Fruit fly (Drosophila melanogaster) whole organism, embryonic: ENCODE data around the gene dbe.

Experiments used
- B-H1 ChIP-seq: fragments of 200-800 bp; sonication (Bioruptor generic); IDR thresholded peaks from 3 replicates; pipeline ENCODE4 v1.3.6; 2022; ENCODE audit warnings: missing biosample characterization, missing genetic modification characterization
- Blimp-1 ChIP-seq: fragments of 200-800 bp; sonication (Bioruptor generic); optimal IDR thresholded peaks from 3 replicates; lab custom pipeline; 2018; ENCODE audit warnings: missing biosample characterization, missing genetic modification characterization, mild to moderate bottlenecking, moderate library complexity, missing genetic modification reagents
- BtbVII ChIP-seq: fragments of 200-800 bp; sonication (Bioruptor generic); optimal IDR thresholded peaks from 3 replicates; lab custom pipeline; 2017; ENCODE audit warnings: missing biosample characterization, mild to moderate bottlenecking, missing genetic modification characterization
- CG10267 ChIP-seq: fragments of 200-800 bp; sonication (Bioruptor generic); optimal IDR thresholded peaks from 2 replicates; lab custom pipeline; 2018; ENCODE audit warnings: missing biosample characterization, mild to moderate bottlenecking, missing genetic modification characterization, moderate library complexity
- CG10366 ChIP-seq: fragments of 200-800 bp; sonication (Bioruptor generic); IDR thresholded peaks from 2 replicates; pipeline ENCODE4 v1.3.6; 2022; ENCODE audit warnings: missing biosample characterization, missing genetic modification characterization
- CG11247 ChIP-seq: fragments of 200-800 bp; sonication (Bioruptor generic); IDR thresholded peaks from 2 replicates; pipeline ENCODE4 v1.3.6; 2022; ENCODE audit warnings: missing biosample characterization, missing genetic modification characterization
- CG14441 ChIP-seq: fragments of 200-800 bp; sonication (Bioruptor generic); IDR thresholded peaks from 2 replicates; pipeline ENCODE4 v1.3.6; 2022; ENCODE audit warnings: missing biosample characterization, missing genetic modification characterization
- CG14667 ChIP-seq: fragments of 200-800 bp; sonication (Bioruptor generic); IDR thresholded peaks from 2 replicates; pipeline ENCODE4 v1.3.6; 2022; ENCODE audit warnings: missing biosample characterization, missing genetic modification characterization
- CG16815 ChIP-seq: fragments of 200-800 bp; sonication (Bioruptor generic); optimal IDR thresholded peaks from 3 replicates; lab custom pipeline; 2017; ENCODE audit warnings: missing biosample characterization, mild to moderate bottlenecking, missing genetic modification characterization
- CG17612 ChIP-seq: fragments of 200-800 bp; sonication (Bioruptor generic); IDR thresholded peaks from 2 replicates; pipeline ENCODE4 v1.3.6; 2022; ENCODE audit warnings: missing biosample characterization, missing genetic modification characterization
- CG18262 ChIP-seq: fragments of 200-800 bp; optimal IDR thresholded peaks from 3 replicates; lab custom pipeline; 2019; ENCODE audit warnings: missing biosample characterization, mild to moderate bottlenecking, missing genetic modification characterization, moderate library complexity
- CG31441 ChIP-seq: fragments of 200-800 bp; sonication (Bioruptor generic); IDR thresholded peaks from 2 replicates; pipeline ENCODE4 v1.3.6; 2022; ENCODE audit warnings: missing biosample characterization, missing genetic modification characterization
- CG3847 ChIP-seq: fragments of 200-800 bp; sonication (Bioruptor generic); IDR thresholded peaks from 2 replicates; pipeline ENCODE4 v1.3.6; 2022; ENCODE audit warnings: missing biosample characterization, missing genetic modification characterization
- CG4404 ChIP-seq: fragments of 200-800 bp; sonication (Bioruptor generic); IDR thresholded peaks from 2 replicates; pipeline ENCODE4 v1.3.6; 2022; ENCODE audit warnings: missing biosample characterization, missing genetic modification characterization
- CG7556 ChIP-seq: fragments of 200-800 bp; sonication (Bioruptor generic); optimal IDR thresholded peaks from 2 replicates; lab custom pipeline; 2017; ENCODE audit warnings: missing biosample characterization, mild to moderate bottlenecking, missing genetic modification characterization
- CG7928 ChIP-seq: fragments of 200-800 bp; sonication (Bioruptor generic); optimal IDR thresholded peaks from 2 replicates; lab custom pipeline; 2017; ENCODE audit warnings: missing biosample characterization, mild to moderate bottlenecking, missing genetic modification characterization
- CG8478 ChIP-seq: fragments of >200 bp; optimal IDR thresholded peaks from 2 replicates; lab custom pipeline; 2018
- CG9876 ChIP-seq: fragments of 200-800 bp; sonication (Bioruptor generic); optimal IDR thresholded peaks from 2 replicates; lab custom pipeline; 2016; ENCODE audit warnings: missing biosample characterization, missing genetic modification characterization
- D ChIP-seq, 2 experiments: fragments of 200-800 bp in 1 of 2; fragments of >200 bp in 1 of 2; sonication (Bioruptor generic) in 1 of 2; optimal IDR thresholded peaks; 2 replicates in 1 of 2; 3 replicates in 1 of 2; lab custom pipeline; 2017; ENCODE audit warnings: mild to moderate bottlenecking in 1 of 2, missing biosample characterization in 1 of 2, missing genetic modification characterization in 1 of 2, missing genetic modification reagents in 1 of 2
- Elba2 ChIP-seq: fragments of 200-800 bp; sonication (Bioruptor generic); optimal IDR thresholded peaks from 3 replicates; lab custom pipeline; 2016; ENCODE audit warnings: missing biosample characterization, missing genetic modification characterization
- Hey ChIP-seq: fragments of 200-800 bp; sonication (Bioruptor generic); optimal IDR thresholded peaks from 3 replicates; lab custom pipeline; 2018; ENCODE audit warnings: missing biosample characterization, mild to moderate bottlenecking, missing genetic modification characterization
- Kr ChIP-seq: fragments of 200-800 bp; sonication (Bioruptor generic); optimal IDR thresholded peaks from 2 replicates; lab custom pipeline; 2017; ENCODE audit warnings: missing biosample characterization, mild to moderate bottlenecking, missing genetic modification characterization
- Neu2 ChIP-seq: fragments of 200-800 bp; sonication (Bioruptor generic); optimal IDR thresholded peaks from 3 replicates; lab custom pipeline; 2016; ENCODE audit warnings: missing biosample characterization, missing genetic modification characterization, borderline replicate concordance
- Rx ChIP-seq: fragments of 200-800 bp; sonication (Bioruptor generic); IDR thresholded peaks from 2 replicates; pipeline ENCODE4 v1.3.6; 2022; ENCODE audit warnings: missing biosample characterization, missing genetic modification characterization
- Sry-β ChIP-seq: fragments of 200-800 bp; sonication (Bioruptor generic); optimal IDR thresholded peaks from 2 replicates; lab custom pipeline; 2018; ENCODE audit warnings: missing biosample characterization, mild to moderate bottlenecking, missing genetic modification characterization, moderate library complexity
- Tbp ChIP-seq: fragments of >200 bp; optimal IDR thresholded peaks from 2 replicates; lab custom pipeline; 2018; ENCODE audit warnings: missing biosample characterization, missing genetic modification characterization
- ato ChIP-seq: fragments of 200-800 bp; sonication (Bioruptor generic); IDR thresholded peaks from 2 replicates; pipeline ENCODE4 v1.3.6; 2022; ENCODE audit warnings: missing biosample characterization, missing genetic modification characterization; ENCODE audit not compliant: partially characterized antibody
- cato ChIP-seq: fragments of 200-800 bp; sonication (Bioruptor generic); optimal IDR thresholded peaks from 2 replicates; lab custom pipeline; 2016; ENCODE audit warnings: missing biosample characterization, missing genetic modification characterization, borderline replicate concordance
- dpn ChIP-seq, 2 experiments: fragments of 200-800 bp; sonication (Bioruptor generic); optimal IDR thresholded peaks; 3 replicates each; lab custom pipeline; 2016; ENCODE audit warnings: missing biosample characterization in 2 of 2, missing genetic modification characterization in 2 of 2
- ems ChIP-seq: fragments of 200-800 bp; sonication (Bioruptor generic); optimal IDR thresholded peaks from 3 replicates; lab custom pipeline; 2016; ENCODE audit warnings: missing biosample characterization, missing genetic modification characterization
- esg ChIP-seq: fragments of 200-800 bp; sonication (Bioruptor generic); conservative IDR thresholded peaks from 2 replicates; pipeline ENCODE4 v1.3.6; 2022; ENCODE audit warnings: missing biosample characterization, missing genetic modification characterization
- gce ChIP-seq: fragments of 200-800 bp; sonication (Bioruptor generic); IDR thresholded peaks from 3 replicates; pipeline ENCODE4 v1.3.6; 2022; ENCODE audit warnings: missing biosample characterization, missing genetic modification characterization
- grn ChIP-seq: fragments of 200-800 bp; sonication (Bioruptor generic); optimal IDR thresholded peaks from 3 replicates; lab custom pipeline; 2017; ENCODE audit warnings: missing biosample characterization, missing genetic modification characterization
- hbn ChIP-seq: fragments of 200-800 bp; sonication (Bioruptor generic); IDR thresholded peaks from 2 replicates; pipeline ENCODE4 v1.3.6; 2022; ENCODE audit warnings: missing biosample characterization, missing genetic modification characterization; ENCODE audit not compliant: partially characterized antibody
- insv ChIP-seq, 2 experiments: fragments of 200-800 bp; sonication (Bioruptor generic); optimal IDR thresholded peaks; 3 replicates each; lab custom pipeline; 2016 to 2018; ENCODE audit warnings: missing biosample characterization in 2 of 2, missing genetic modification characterization in 2 of 2
- jing ChIP-seq: fragments of 200-800 bp; sonication (Bioruptor generic); optimal IDR thresholded peaks from 2 replicates; lab custom pipeline; 2018; ENCODE audit warnings: missing biosample characterization, mild to moderate bottlenecking, missing genetic modification characterization
- mirr ChIP-seq: fragments of 200-800 bp; sonication (Bioruptor generic); optimal IDR thresholded peaks from 3 replicates; lab custom pipeline; 2018; ENCODE audit warnings: missing biosample characterization, mild to moderate bottlenecking, missing genetic modification characterization
- nom ChIP-seq: fragments of 200-800 bp; sonication (Bioruptor generic); optimal IDR thresholded peaks from 2 replicates; lab custom pipeline; 2017; ENCODE audit warnings: missing biosample characterization, missing genetic modification characterization, mild to moderate bottlenecking, moderate library complexity, missing genetic modification reagents
- pan ChIP-seq, 4 experiments: fragments of >200 bp in 3 of 4; fragments of 200-800 bp in 1 of 4; sonication (Bioruptor generic) in 1 of 4; optimal IDR thresholded peaks in 3 of 4; IDR thresholded peaks in 1 of 4; 2 replicates each; pipeline versions ENCODE4 v1.3.6 to Lab custom; 2017 to 2022; ENCODE audit warnings: missing biosample characterization in 2 of 4, missing genetic modification characterization in 2 of 4, mixed read lengths in 1 of 4
- peb ChIP-seq: fragments of 200-800 bp; sonication (Bioruptor generic); IDR thresholded peaks from 2 replicates; pipeline ENCODE4 v1.3.6; 2022; ENCODE audit warnings: missing biosample characterization, missing genetic modification characterization
- pita ChIP-seq: fragments of 200-800 bp; sonication (Bioruptor generic); optimal IDR thresholded peaks from 2 replicates; lab custom pipeline; 2017; ENCODE audit warnings: missing biosample characterization, mild to moderate bottlenecking, missing genetic modification characterization
- run ChIP-seq: fragments of 200-800 bp; sonication (Bioruptor generic); optimal IDR thresholded peaks from 3 replicates; lab custom pipeline; 2018; ENCODE audit warnings: missing biosample characterization, mild to moderate bottlenecking, missing genetic modification characterization
- sens ChIP-seq: fragments of 200-800 bp; sonication (Bioruptor generic); peaks from one replicate; lab custom pipeline; 2016; ENCODE audit warnings: missing biosample characterization, missing genetic modification characterization
- shn ChIP-seq: fragments of 200-800 bp; sonication (Bioruptor generic); optimal IDR thresholded peaks from 3 replicates; lab custom pipeline; 2016; ENCODE audit warnings: missing biosample characterization, missing genetic modification characterization
- sisA ChIP-seq: fragments of 200-800 bp; sonication (Bioruptor generic); IDR thresholded peaks from 2 replicates; pipeline ENCODE4 v1.3.6; 2022; ENCODE audit warnings: missing biosample characterization, missing genetic modification characterization
- so ChIP-seq: fragments of 200-800 bp; sonication (Bioruptor generic); IDR thresholded peaks from 3 replicates; pipeline ENCODE4 v1.3.6; 2022; ENCODE audit warnings: missing biosample characterization, missing genetic modification characterization
- tio ChIP-seq: fragments of 200-800 bp; sonication (Bioruptor generic); optimal IDR thresholded peaks from 2 replicates; lab custom pipeline; 2017; ENCODE audit warnings: missing biosample characterization, missing genetic modification characterization, inconsistent platforms
- twi ChIP-seq: fragments of 200-800 bp; optimal IDR thresholded peaks from 2 replicates; lab custom pipeline; 2019; ENCODE audit warnings: missing biosample characterization, mild to moderate bottlenecking, missing genetic modification characterization, moderate library complexity
- yki ChIP-seq: fragments of >200 bp; optimal IDR thresholded peaks from 3 replicates; lab custom pipeline; 2018
- zen2 ChIP-seq: fragments of 200-800 bp; sonication (Bioruptor generic); IDR thresholded peaks from 3 replicates; pipeline ENCODE4 v1.3.6; 2022; ENCODE audit warnings: missing biosample characterization, missing genetic modification characterization; ENCODE audit not compliant: partially characterized antibody

The dbe gene

dm6 chr2L:821242-821985, 48.2 kb downstream of the dbe start, which contains the start of gene CG3662 (continued):
- TF ChIP-seq CG3847 (GFP tag; lab: Robert Waterston, UW) (peak; percentile 72), run (no peak), cato (GFP tag; lab: Kevin White, UChicago) (no peak), Blimp-1 (GFP tag; lab: Kevin White, UChicago) (no peak), grn (peak; percentile 18), sens (GFP tag; lab: Kevin White, UChicago) (peak; percentile 62), ato (GFP tag; lab: Robert Waterston, UW) (peak; percentile 40), so (0 out of 3 replicates have a peak, but pooled peaks have one; percentile 29), insv (GFP tag; optimal IDR thresholded peaks at IDR 0.05; lab: Kevin White, UChicago) (no peak), CG8478 (lab: Kevin White, UChicago) (no peak), Kr (GFP tag; lab: Kevin White, UChicago) (no peak), twi (tag; lab: Kevin White, UChicago) (peak; percentile 5), ems (GFP tag; lab: Kevin White, UChicago) (no peak), CG14441 (GFP tag; lab: Robert Waterston, UW) (no peak), pita (peak; percentile 73), gce (GFP tag; lab: Robert Waterston, UW) (no peak), pan (optimal IDR thresholded peaks at IDR 0.05; lab: Kevin White, UChicago) (no peak), pan (GFP tag; optimal IDR thresholded peaks at IDR 0.05 in 1 of 2, IDR thresholded peaks at IDR 0.05 in 1 of 2) (peak in 1 of 2 experiments; percentile 25), CG17612 (no peak), esg (GFP tag; lab: Robert Waterston, UW) (no peak), nom (GFP tag; lab: Kevin White, UChicago) (no peak), CG10267 (tag; lab: Kevin White, UChicago) (peak; percentile 55), shn (GFP tag; lab: Kevin White, UChicago) (no peak), Rx (GFP tag; lab: Robert Waterston, UW) (no peak), Hey (tag; lab: Kevin White, UChicago) (no peak), CG7556 (no peak), B-H1 (GFP tag; lab: Robert Waterston, UW) (no peak), CG14667 (GFP tag; lab: Robert Waterston, UW) (no peak), hbn (GFP tag; lab: Robert Waterston, UW) (no peak), jing (no peak), CG16815 (GFP tag; lab: Kevin White, UChicago) (no peak), CG11247 (no peak), sisA (GFP tag; lab: Robert Waterston, UW) (no peak), CG10366 (no peak), yki (lab: Kevin White, UChicago) (no peak), tio (no peak), dpn (GFP tag; optimal IDR thresholded peaks at IDR 0.05; lab: Kevin White, UChicago) (peak in 1 of 2 experiments; percentile 6), D (optimal IDR thresholded peaks at IDR 0.05; lab: Kevin White, UChicago) (no peak), D (GFP tag; optimal IDR thresholded peaks at IDR 0.05; lab: Kevin White, UChicago) (no peak), Elba2 (GFP tag; lab: Kevin White, UChicago) (no peak), CG7928 (no peak), Tbp (GFP tag; lab: Kevin White, UChicago) (no peak), CG9876 (no peak), CG31441 (GFP tag; lab: Robert Waterston, UW) (no peak), zen2 (GFP tag; lab: Robert Waterston, UW) (no peak), Sry-β (GFP tag; lab: Kevin White, UChicago) (no peak), CG4404 (no peak), BtbVII (GFP tag; lab: Kevin White, UChicago) (no peak), CG18262 (tag; lab: Kevin White, UChicago) (no peak), peb (GFP tag; lab: Robert Waterston, UW) (no peak), mirr (no peak), Neu2 (GFP tag; lab: Kevin White, UChicago) (no peak)
